Worm (Caenorhabditis elegans) whole organism, dauer: Measurements from ENCODE around the gene ZC196.4.

Source experiments
- unc-62 ChIP-seq: sonication (generic microtip); optimal IDR thresholded peaks from 2 replicates; lab custom pipeline; 2017; ENCODE audit warnings: missing biosample characterization, missing genetic modification reagents, missing genetic modification characterization

ZC196.4 gene

DNA sequence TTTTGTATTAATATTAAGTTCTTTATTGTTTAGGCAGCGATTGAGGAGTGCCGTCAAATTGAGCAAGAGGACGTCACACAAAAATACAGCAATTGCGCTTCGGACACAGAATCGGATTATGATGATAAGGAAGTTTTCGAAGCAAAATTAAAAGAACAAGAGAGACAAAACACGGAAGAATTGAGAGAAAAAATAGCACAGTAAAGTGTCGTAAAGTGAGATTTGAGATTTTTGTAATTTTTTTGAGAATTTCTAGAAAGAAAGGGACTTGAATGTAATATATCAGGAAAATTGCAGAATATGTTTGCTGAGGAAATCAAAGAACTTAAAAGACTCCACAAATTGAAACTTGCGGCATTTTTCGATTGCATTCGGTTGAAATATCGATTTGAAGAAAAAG is 21.8 kb downstream of the ZC196.4 start, which contains the start of gene B0507.4:
Gene B0507.4 (plus strand): TSS at position 301 of the 400 bp plus-strand sequence.
- TF ChIP-seq unc-62 (GFP tag; lab: Kevin White, UChicago): no peak

DNA sequence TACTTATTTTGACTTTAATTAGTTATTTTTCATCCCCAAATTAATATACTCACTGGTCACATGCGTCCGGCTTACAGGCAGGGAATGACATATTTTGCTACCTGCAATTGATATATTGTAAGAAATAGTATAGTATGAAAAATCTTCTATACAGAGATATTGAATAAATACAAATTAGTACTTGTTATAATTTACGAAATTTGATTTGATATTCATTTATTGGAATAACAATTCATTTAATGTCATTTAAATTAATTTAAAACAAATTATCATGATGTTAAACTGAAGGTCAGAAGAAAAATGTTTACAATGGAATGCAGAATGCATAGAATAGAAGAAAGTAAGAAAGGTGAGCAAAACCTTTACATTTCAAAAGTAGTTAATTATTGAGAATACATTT is 25.7 kb downstream of the ZC196.4 start, which contains the start of gene B0507.7:
Gene B0507.7 (minus strand): TSS at position 101 of the 400 bp plus-strand sequence.
- TF ChIP-seq unc-62 (GFP tag; lab: Kevin White, UChicago): no peak

DNA sequence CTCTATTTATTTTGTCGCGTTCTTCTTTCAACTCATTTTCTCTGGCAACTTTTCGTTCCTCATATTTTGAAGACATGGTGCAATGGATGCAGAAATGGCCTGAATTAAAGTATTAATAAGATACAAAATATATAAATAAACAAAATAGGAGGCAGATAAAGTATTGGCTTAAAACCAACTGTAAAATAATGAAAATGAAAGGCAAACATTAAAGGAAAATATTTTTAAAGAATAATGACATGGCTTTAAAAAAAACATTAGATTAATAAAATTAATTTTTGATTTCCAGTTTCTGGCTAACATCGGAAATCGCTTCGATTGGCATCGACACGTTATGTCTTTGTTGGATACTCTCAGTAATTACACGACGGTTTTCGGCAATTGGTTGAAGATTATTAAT is 27.5 kb downstream of the ZC196.4 start, which contains the start of gene ddn-1:
Gene ddn-1 (minus strand): TSS at position 101 of the 400 bp plus-strand sequence.
- TF ChIP-seq unc-62 (GFP tag; lab: Kevin White, UChicago): no peak

DNA sequence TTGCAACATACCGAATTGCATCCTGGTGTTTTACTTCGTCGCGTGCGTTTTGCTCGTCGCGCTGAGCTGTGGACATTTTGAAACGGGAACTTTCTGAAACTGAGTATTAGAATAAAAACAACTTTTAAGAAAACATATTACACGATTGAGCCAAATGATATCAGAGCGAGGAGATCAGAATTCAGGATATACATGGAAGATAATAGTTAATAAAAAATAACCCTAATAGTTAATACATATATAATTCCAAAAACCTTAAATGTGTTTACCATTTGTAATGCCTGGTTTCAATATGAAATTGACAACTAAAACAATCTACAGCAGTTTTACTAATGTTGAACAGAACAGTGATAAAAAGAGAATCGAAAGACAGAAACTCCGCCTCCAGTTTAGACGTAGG is 30.0 kb downstream of the ZC196.4 start, which contains the start of gene B0507.8:
Gene B0507.8 (minus strand): TSS at position 101 of the 400 bp plus-strand sequence.
- TF ChIP-seq unc-62 (GFP tag; lab: Kevin White, UChicago): no peak

DNA sequence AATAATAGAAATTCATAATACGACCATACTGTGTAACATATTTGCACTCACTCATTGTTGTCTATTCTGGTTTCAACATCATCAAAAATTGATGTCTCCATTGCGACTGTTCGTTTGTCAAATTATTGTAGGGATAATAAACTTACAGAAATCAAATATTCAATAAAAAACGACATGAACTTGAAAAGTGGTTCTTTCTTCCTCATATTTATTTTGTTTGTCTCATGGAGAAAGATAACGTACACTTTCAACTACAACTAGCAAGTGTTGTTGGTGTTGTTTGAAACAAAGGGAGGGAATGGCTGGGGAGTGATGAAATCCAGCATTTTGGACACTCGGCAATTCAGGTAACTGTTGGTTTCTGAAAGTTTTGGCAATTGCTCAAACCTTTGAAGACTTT is 33.0 kb downstream of the ZC196.4 start, which contains the start of gene B0507.9:
Gene B0507.9 (minus strand): TSS at position 101 of the 400 bp plus-strand sequence.
- TF ChIP-seq unc-62 (GFP tag; lab: Kevin White, UChicago): no peak

DNA sequence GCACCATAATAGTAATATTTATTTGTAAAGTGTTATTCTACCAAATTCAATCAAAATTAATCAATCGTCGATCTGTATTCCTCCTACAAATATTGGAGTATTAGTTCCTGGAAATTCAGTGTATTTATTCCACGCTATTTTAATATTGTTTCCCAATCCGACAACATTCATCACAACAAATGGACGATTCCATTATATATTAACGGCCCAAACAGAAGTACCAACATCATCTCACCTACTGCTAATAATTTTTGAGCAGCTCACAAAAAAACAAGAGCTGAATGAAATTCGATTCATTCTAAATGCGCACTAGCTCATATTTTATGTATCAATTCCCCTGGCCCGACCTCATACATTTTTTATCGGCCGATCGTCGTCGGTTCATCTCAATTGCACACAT is 34.1 kb downstream of the ZC196.4 start:
- TF ChIP-seq unc-62 (GFP tag; lab: Kevin White, UChicago): no peak

DNA sequence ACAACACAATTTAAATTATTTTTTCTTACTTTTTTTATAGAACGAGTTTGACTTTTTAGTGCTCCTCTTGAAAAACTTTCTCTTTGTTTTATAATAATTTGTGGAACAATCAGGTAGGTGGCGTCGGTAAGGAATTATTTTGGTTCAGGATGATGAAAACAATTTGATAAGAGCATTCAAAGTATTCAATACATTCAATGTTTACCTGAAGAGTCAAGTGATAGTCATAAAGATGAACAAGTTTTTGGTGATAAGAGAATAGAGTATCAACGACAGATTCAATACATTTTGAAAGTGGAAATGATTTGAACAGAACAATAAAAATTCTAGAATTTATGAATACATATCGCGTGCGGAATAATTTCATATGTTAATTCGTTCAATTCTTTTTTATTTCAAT is 34.6 kb downstream of the ZC196.4 start:
- no peak for TF ChIP-seq unc-62 (GFP tag; lab: Kevin White, UChicago)

DNA sequence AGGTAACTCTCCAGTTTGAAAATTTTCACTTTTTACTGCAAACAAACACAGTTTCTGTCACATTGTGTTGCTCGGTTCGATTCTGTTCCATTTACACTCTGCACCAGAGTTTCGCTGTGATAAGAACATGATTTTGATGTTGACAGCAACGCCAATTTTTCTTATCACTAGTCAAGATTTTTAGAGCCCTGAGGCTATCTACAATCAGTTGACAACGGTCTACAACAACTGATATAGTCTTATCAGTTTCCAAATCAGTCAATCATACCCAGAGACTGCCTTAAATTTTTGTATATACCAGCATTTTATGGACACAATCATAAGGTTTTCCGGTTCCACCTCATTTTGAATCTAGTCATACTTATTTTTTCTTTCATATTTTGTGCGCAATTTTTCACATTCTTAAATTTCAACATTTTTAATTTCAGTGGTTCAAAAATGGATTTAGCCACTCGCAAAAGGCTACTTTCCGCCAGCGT is 35.6 kb downstream of the ZC196.4 start, which contains the start of gene B0507.3:
Gene B0507.3 (plus strand): TSS at position 429 of the 479 bp plus-strand sequence.
- TF ChIP-seq unc-62 (GFP tag; lab: Kevin White, UChicago): no peak

DNA sequence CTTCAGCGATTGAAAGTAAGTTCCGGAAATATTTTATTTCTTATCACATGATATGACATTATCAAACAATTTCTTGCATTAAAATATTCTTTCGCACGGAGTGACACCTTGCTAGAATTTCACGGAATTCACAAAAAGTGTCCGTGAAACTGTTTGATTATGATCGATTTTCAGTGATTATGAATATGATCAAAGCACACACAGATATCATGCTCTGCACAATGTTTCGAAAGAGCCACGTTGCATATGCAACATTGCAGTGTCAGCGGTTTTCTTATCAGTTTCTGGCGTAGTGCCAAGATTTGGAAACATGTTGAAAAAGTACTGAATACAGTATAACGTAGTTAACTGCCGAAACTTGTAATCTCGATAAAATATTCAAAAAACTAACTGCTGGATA is 36.2 kb downstream of the ZC196.4 start:
- no peak for TF ChIP-seq unc-62 (GFP tag; lab: Kevin White, UChicago)

DNA sequence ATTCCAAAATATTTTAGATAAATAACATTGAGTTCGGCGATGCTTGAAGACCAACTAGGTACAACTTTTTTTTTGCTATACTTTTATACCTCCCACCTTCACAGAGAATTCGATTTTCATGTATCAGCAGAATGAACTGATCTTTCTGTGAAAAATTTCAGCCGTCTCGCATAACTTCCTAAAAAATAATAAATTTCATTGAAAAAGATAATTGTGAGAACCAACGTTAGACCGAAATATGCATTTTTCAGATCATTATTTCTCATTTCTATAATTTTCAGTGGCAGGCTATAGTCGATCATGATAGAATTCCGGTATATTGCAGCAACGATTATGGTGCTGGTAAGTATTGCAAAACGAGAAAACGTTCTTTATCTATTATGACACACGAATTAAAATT is 38.7 kb downstream of the ZC196.4 start, which contains the start of gene srx-115:
Gene srx-115 (plus strand): TSS at position 301 of the 400 bp plus-strand sequence.
- TF ChIP-seq unc-62 (GFP tag; lab: Kevin White, UChicago): no peak

DNA sequence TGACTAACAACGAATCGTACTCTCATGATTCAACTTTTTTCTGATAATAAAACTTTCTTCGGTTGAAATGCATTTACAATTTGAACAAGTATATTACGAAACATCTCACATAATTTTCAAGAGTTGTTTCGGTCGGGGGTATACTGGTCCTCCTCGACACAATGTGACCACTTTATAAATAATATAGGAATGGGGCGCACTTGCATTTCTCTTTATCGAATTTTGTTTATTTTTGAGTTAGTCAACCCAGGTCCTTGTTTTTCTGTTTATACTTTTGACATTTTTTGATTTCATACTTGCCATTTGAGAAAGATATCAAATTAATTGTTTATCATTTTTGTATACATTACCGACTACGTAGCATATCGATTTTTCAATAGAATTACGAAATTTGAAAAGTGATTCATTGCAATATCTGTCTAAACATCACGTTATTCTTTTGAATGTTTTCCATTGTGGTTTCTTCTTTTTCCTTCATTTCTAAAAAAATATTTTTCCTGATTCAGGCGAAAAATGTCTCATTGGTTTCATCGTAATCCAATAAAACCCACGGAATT is 41.0 kb downstream of the ZC196.4 start, which contains the start of gene B0507.2:
Gene B0507.2 (plus strand): TSS at position 507 of the 557 bp plus-strand sequence.
- no peak for TF ChIP-seq unc-62 (GFP tag; lab: Kevin White, UChicago)

DNA sequence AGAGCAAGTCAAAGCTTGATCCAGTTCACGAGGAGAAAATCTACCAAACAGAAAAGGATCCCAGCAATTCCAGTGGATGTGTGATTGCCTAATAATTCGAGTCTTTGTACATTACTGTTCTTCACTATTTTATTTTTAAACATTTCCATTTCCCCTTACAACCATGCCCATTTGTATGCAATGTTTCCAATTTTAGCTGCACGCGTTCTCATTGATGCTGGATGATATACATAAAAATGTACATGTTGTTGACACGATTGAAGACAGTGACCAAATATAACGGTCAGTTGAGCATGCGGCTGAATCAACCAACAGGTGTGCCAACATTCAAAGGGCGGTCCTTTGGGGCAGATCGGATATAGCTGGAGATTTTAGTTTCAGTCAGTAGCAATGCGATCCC is 43.4 kb downstream of the ZC196.4 start, which contains the start of gene B0507.1:
Gene B0507.1 (plus strand): TSS at position 301 of the 400 bp plus-strand sequence.
- TF ChIP-seq unc-62 (GFP tag; lab: Kevin White, UChicago): no peak

DNA sequence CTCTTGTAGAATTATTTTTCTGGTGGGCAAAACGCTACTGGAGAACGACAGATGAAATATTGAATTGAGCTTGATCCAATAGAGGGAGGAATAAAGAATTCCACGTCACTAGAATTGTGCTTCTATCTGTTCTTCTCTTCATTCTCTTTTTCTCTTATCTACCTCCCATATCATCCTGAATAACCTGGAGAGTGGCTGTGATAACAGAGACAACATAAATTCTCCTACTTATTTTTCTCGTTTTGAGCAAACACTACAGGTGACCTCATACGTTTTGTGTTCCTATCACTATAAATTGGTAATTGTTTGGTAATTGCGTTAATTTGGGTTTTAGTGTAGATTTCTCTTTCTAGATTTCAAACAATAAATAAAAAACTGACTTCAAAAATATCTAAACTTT is 48.3 kb downstream of the ZC196.4 start:
- TF ChIP-seq unc-62 (GFP tag; lab: Kevin White, UChicago): no peak

DNA sequence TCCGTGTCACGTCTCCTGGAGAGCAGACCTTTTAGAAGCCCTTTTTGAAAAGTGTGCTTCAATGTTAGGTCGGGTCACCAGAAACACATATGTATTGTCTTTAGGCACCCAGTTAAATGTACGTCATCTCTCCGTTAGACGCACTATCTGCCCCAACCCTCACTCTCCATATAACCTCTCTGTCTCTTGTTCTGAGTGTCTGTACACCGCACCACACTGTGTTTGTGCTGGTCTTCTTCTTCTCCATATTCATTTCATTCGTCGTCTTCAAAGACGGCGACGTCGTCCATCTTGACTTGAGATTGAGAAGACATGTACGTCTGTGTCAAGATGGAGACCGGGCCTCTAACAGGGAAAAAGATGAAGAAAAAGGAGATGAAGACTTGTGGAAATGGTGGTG is 49.2 kb downstream of the ZC196.4 start:
- no peak for TF ChIP-seq unc-62 (GFP tag; lab: Kevin White, UChicago)

DNA sequence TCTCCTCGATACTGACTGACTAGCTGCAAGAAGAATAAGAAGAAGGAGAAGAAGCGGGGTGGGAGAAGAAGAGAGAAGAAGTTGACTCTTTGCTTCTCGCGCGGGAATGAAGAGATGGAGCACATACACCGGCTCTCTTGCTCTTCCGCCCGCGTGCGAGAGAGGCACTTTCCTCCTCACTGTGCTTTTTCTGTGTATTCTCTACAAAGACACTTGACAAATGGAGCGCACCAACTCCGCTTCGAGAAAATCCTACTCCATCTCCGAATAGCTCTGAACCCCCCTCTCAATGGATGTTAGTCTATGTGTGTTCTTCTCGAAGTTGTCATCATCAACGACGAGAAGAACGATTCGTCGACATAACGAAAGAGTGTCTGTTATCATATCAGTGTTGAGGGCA is 51.6 kb downstream of the ZC196.4 start:
- no peak for TF ChIP-seq unc-62 (GFP tag; lab: Kevin White, UChicago)
